Fruit fly (Drosophila melanogaster): Measurements from ENCODE around the gene Chrac-14.

- no peak for TF ChIP-seq ttk (optimal IDR thresholded peaks at IDR 0.05)
- TF ChIP-seq h (optimal IDR thresholded peaks at IDR 0.05): no peak
- TF ChIP-seq Sin3A (optimal IDR thresholded peaks at IDR 0.05): no peak
- no peak for TF ChIP-seq psq (optimal IDR thresholded peaks at IDR 0.05)
- no peak for TF ChIP-seq insv (optimal IDR thresholded peaks at IDR 0.05)
These were observed 42.4 kb upstream of the Chrac-14 start, which contains the start of gene Peritrophin-15b for dm6 chr2L:8394840-8395239.

Measured in Kc167 (cell line).